Fruit fly (Drosophila melanogaster) whole organism, embryonic: ENCODE data around the gene CG34429.

Experiments used
- Atf-2 ChIP-seq: fragments of 200-800 bp; sonication (Bioruptor generic); optimal IDR thresholded peaks from 2 replicates; lab custom pipeline; 2016; ENCODE audit warnings: missing biosample characterization, missing genetic modification characterization
- CG10274 ChIP-seq: fragments of 200-800 bp; sonication (Bioruptor generic); optimal IDR thresholded peaks from 3 replicates; lab custom pipeline; 2017; ENCODE audit warnings: missing biosample characterization, mild to moderate bottlenecking, missing genetic modification characterization
- CG10543 ChIP-seq: fragments of 200-800 bp; sonication (Bioruptor generic); optimal IDR thresholded peaks from 3 replicates; lab custom pipeline; 2017; ENCODE audit warnings: missing biosample characterization, mild to moderate bottlenecking, missing genetic modification characterization, moderate library complexity
- CG10565 ChIP-seq: fragments of 200-800 bp; sonication (Bioruptor generic); optimal IDR thresholded peaks from 3 replicates; lab custom pipeline; 2016; ENCODE audit warnings: missing biosample characterization, mild to moderate bottlenecking, missing genetic modification characterization
- CG10654 ChIP-seq: fragments of 200-800 bp; sonication (Bioruptor generic); optimal IDR thresholded peaks from 2 replicates; lab custom pipeline; 2016; ENCODE audit warnings: missing biosample characterization, missing genetic modification characterization
- CG13287 ChIP-seq: fragments of 200-800 bp; sonication (Bioruptor generic); IDR thresholded peaks from 2 replicates; pipeline ENCODE4 v1.3.6; 2022; ENCODE audit warnings: missing biosample characterization, missing genetic modification characterization; ENCODE audit not compliant: partially characterized antibody
- CG13894 ChIP-seq: fragments of 200-800 bp; sonication (Bioruptor generic); optimal IDR thresholded peaks from 3 replicates; lab custom pipeline; 2018; ENCODE audit warnings: missing biosample characterization, mild to moderate bottlenecking, missing genetic modification characterization, moderate library complexity
- CG15696 ChIP-seq: fragments of 200-800 bp; sonication (Bioruptor generic); optimal IDR thresholded peaks from 2 replicates; lab custom pipeline; 2019; ENCODE audit warnings: missing biosample characterization, mild to moderate bottlenecking, missing genetic modification characterization, moderate library complexity
- CG1603 ChIP-seq: fragments of 200-800 bp; sonication (Bioruptor generic); optimal IDR thresholded peaks from 2 replicates; lab custom pipeline; 2019; ENCODE audit warnings: missing biosample characterization, mild to moderate bottlenecking, missing genetic modification characterization, moderate library complexity
- CG17359 ChIP-seq: fragments of 200-800 bp; sonication (Bioruptor generic); optimal IDR thresholded peaks from 3 replicates; lab custom pipeline; 2018; ENCODE audit warnings: missing biosample characterization, mild to moderate bottlenecking, missing genetic modification characterization, moderate library complexity
- CG4404 ChIP-seq: fragments of 200-800 bp; sonication (Bioruptor generic); IDR thresholded peaks from 2 replicates; pipeline ENCODE4 v1.3.6; 2022; ENCODE audit warnings: missing biosample characterization, missing genetic modification characterization
- CG6272 ChIP-seq: fragments of 200-800 bp; sonication (Bioruptor generic); IDR thresholded peaks from 2 replicates; pipeline ENCODE4 v1.3.6; 2022; ENCODE audit warnings: missing biosample characterization, missing genetic modification characterization
- CG7271 ChIP-seq: fragments of 200-800 bp; sonication (Bioruptor generic); optimal IDR thresholded peaks from 2 replicates; lab custom pipeline; 2018; ENCODE audit warnings: missing biosample characterization, mild to moderate bottlenecking, missing genetic modification characterization, moderate library complexity
- CG7372 ChIP-seq: fragments of 200-800 bp; sonication (Bioruptor generic); IDR thresholded peaks from 2 replicates; pipeline ENCODE4 v1.3.6; 2022; ENCODE audit warnings: missing biosample characterization, missing genetic modification characterization
- Dfd ChIP-seq, 2 experiments: fragments of >200 bp; optimal IDR thresholded peaks; 2 replicates each; lab custom pipeline; 2017; ENCODE audit warnings: missing biosample characterization in 2 of 2, missing genetic modification characterization in 2 of 2
- Dip2 ChIP-seq: fragments of 200-800 bp; sonication (Bioruptor generic); IDR thresholded peaks from 2 replicates; pipeline ENCODE4 v1.3.6; 2022; ENCODE audit warnings: missing biosample characterization, missing genetic modification characterization
- Dll ChIP-seq: fragments of 200-800 bp; sonication (Bioruptor generic); IDR thresholded peaks from 4 replicates; pipeline ENCODE4 v1.3.6; 2022; ENCODE audit warnings: missing biosample characterization, missing genetic modification characterization; ENCODE audit not compliant: partially characterized antibody
- Hr3 ChIP-seq: fragments of 200-800 bp; sonication (Bioruptor generic); optimal IDR thresholded peaks from 3 replicates; lab custom pipeline; 2016; ENCODE audit warnings: missing biosample characterization, missing genetic modification characterization
- Hr51 ChIP-seq, 2 experiments: fragments of 200-800 bp; sonication (Bioruptor generic); optimal IDR thresholded peaks; 2 replicates in 1 of 2; 3 replicates in 1 of 2; lab custom pipeline; 2016 to 2018; ENCODE audit warnings: missing biosample characterization in 2 of 2, missing genetic modification characterization in 2 of 2, mild to moderate bottlenecking in 1 of 2, moderate library complexity in 1 of 2
- Hr78 ChIP-seq, 2 experiments: fragments of 200-800 bp in 1 of 2; fragments of >200 bp in 1 of 2; sonication (Bioruptor generic) in 1 of 2; optimal IDR thresholded peaks; 2 replicates each; lab custom pipeline; 2017 to 2019; ENCODE audit warnings: missing biosample characterization in 2 of 2, missing genetic modification characterization in 2 of 2, mild to moderate bottlenecking in 1 of 2, moderate library complexity in 1 of 2
- MESR4 ChIP-seq: fragments of 200-800 bp; sonication (Bioruptor generic); optimal IDR thresholded peaks from 2 replicates; lab custom pipeline; 2018; ENCODE audit warnings: missing biosample characterization, mild to moderate bottlenecking, missing genetic modification characterization, moderate library complexity
- Six4 ChIP-seq: fragments of 200-800 bp; sonication (Bioruptor generic); optimal IDR thresholded peaks from 2 replicates; lab custom pipeline; 2016; ENCODE audit warnings: missing biosample characterization, missing genetic modification characterization
- Sry-δ ChIP-seq: fragments of 200-800 bp; sonication (Bioruptor generic); optimal IDR thresholded peaks from 2 replicates; lab custom pipeline; 2016; ENCODE audit warnings: missing biosample characterization, missing genetic modification characterization
- Usf ChIP-seq: fragments of 200-800 bp; sonication (Bioruptor generic); optimal IDR thresholded peaks from 2 replicates; lab custom pipeline; 2017; ENCODE audit warnings: missing genotype, missing biosample characterization, missing genetic modification characterization
- abd-A ChIP-seq: fragments of 200-800 bp; sonication (Bioruptor generic); optimal IDR thresholded peaks from 3 replicates; lab custom pipeline; 2019; ENCODE audit warnings: missing biosample characterization, mild to moderate bottlenecking, missing genetic modification characterization, moderate library complexity
- caup ChIP-seq: fragments of 200-800 bp; sonication (Bioruptor generic); optimal IDR thresholded peaks from 3 replicates; lab custom pipeline; 2017; ENCODE audit warnings: missing biosample characterization, mild to moderate bottlenecking, missing genetic modification characterization, moderate library complexity; ENCODE audit not compliant: severe bottlenecking
- chm ChIP-seq: fragments of 200-800 bp; sonication (Bioruptor generic); IDR thresholded peaks from 2 replicates; pipeline ENCODE4 v1.3.6; 2022; ENCODE audit warnings: missing biosample characterization, missing genetic modification characterization
- chn ChIP-seq: fragments of 200-800 bp; sonication (Bioruptor generic); optimal IDR thresholded peaks from 2 replicates; lab custom pipeline; 2016; ENCODE audit warnings: missing biosample characterization, missing genetic modification characterization
- cwo ChIP-seq: fragments of 200-800 bp; sonication (Bioruptor generic); optimal IDR thresholded peaks from 3 replicates; lab custom pipeline; 2017; ENCODE audit warnings: missing biosample characterization, missing genetic modification characterization, mild to moderate bottlenecking, moderate library complexity, missing genetic modification reagents
- dimm ChIP-seq: fragments of 200-800 bp; sonication (Bioruptor generic); IDR thresholded peaks from 2 replicates; pipeline ENCODE4 v1.3.6; 2022; ENCODE audit warnings: missing biosample characterization, missing genetic modification characterization
- dmrt11E ChIP-seq: fragments of 200-800 bp; sonication (Bioruptor generic); optimal IDR thresholded peaks from 3 replicates; lab custom pipeline; 2018; ENCODE audit warnings: missing biosample characterization, mild to moderate bottlenecking, missing genetic modification characterization, moderate library complexity
- fd3F ChIP-seq: fragments of 200-800 bp; sonication (Bioruptor generic); optimal IDR thresholded peaks from 2 replicates; lab custom pipeline; 2018; ENCODE audit warnings: missing biosample characterization, mild to moderate bottlenecking, missing genetic modification characterization, moderate library complexity
- fd64A ChIP-seq: fragments of 200-800 bp; sonication (Bioruptor generic); optimal IDR thresholded peaks from 3 replicates; lab custom pipeline; 2018; ENCODE audit warnings: missing biosample characterization, mild to moderate bottlenecking, missing genetic modification characterization
- her ChIP-seq: fragments of 200-800 bp; sonication (Bioruptor generic); optimal IDR thresholded peaks from 2 replicates; lab custom pipeline; 2016; ENCODE audit warnings: missing biosample characterization, missing genetic modification characterization
- jing ChIP-seq: fragments of 200-800 bp; sonication (Bioruptor generic); optimal IDR thresholded peaks from 2 replicates; lab custom pipeline; 2018; ENCODE audit warnings: missing biosample characterization, mild to moderate bottlenecking, missing genetic modification characterization
- lab ChIP-seq: fragments of 200-800 bp; sonication (Bioruptor generic); optimal IDR thresholded peaks from 3 replicates; lab custom pipeline; 2017; ENCODE audit warnings: missing biosample characterization, missing genetic modification characterization, mild to moderate bottlenecking, moderate library complexity, missing genetic modification reagents
- lov ChIP-seq, 2 experiments: fragments of 200-800 bp in 1 of 2; fragments of >200 bp in 1 of 2; sonication (Bioruptor generic) in 1 of 2; IDR thresholded peaks in 1 of 2; optimal IDR thresholded peaks in 1 of 2; 2 replicates in 1 of 2; 3 replicates in 1 of 2; pipeline versions ENCODE4 v1.3.6 to Lab custom; 2017 to 2022; ENCODE audit warnings: missing biosample characterization in 1 of 2, missing genetic modification characterization in 1 of 2
- pan ChIP-seq, 4 experiments: fragments of >200 bp in 3 of 4; fragments of 200-800 bp in 1 of 4; sonication (Bioruptor generic) in 1 of 4; optimal IDR thresholded peaks in 3 of 4; IDR thresholded peaks in 1 of 4; 2 replicates each; pipeline versions ENCODE4 v1.3.6 to Lab custom; 2017 to 2022; ENCODE audit warnings: missing biosample characterization in 2 of 4, missing genetic modification characterization in 2 of 4, mixed read lengths in 1 of 4
- pum ChIP-seq: fragments of 200-800 bp; sonication (Bioruptor generic); optimal IDR thresholded peaks from 2 replicates; lab custom pipeline; 2016; ENCODE audit warnings: missing biosample characterization, missing genetic modification characterization
- sd ChIP-seq: fragments of 200-800 bp; sonication (Bioruptor generic); optimal IDR thresholded peaks from 3 replicates; lab custom pipeline; 2018; ENCODE audit warnings: missing biosample characterization, mild to moderate bottlenecking, missing genetic modification characterization, moderate library complexity
- sim ChIP-seq: fragments of 200-800 bp; sonication (Bioruptor generic); IDR thresholded peaks from 2 replicates; pipeline ENCODE4 v1.3.6; 2022; ENCODE audit warnings: missing biosample characterization, missing genetic modification characterization
- sisA ChIP-seq: fragments of 200-800 bp; sonication (Bioruptor generic); IDR thresholded peaks from 2 replicates; pipeline ENCODE4 v1.3.6; 2022; ENCODE audit warnings: missing biosample characterization, missing genetic modification characterization
- tio ChIP-seq: fragments of 200-800 bp; sonication (Bioruptor generic); optimal IDR thresholded peaks from 2 replicates; lab custom pipeline; 2017; ENCODE audit warnings: missing biosample characterization, missing genetic modification characterization, inconsistent platforms
- twi ChIP-seq: fragments of 200-800 bp; optimal IDR thresholded peaks from 2 replicates; lab custom pipeline; 2019; ENCODE audit warnings: missing biosample characterization, mild to moderate bottlenecking, missing genetic modification characterization, moderate library complexity
- vvl ChIP-seq: fragments of 200-800 bp; sonication (Bioruptor generic); IDR thresholded peaks from 2 replicates; pipeline ENCODE4 v1.3.6; 2022; ENCODE audit warnings: missing biosample characterization, missing genetic modification characterization
- z ChIP-seq: fragments of 200-800 bp; sonication (Bioruptor generic); IDR thresholded peaks from 3 replicates; pipeline ENCODE4 v1.3.6; 2022; ENCODE audit warnings: missing biosample characterization, missing genetic modification characterization

Gene CG34429

dm6 chr3L:13041292-13042067, 21.4 kb upstream of the CG34429 start, which contains the start of gene RpS4 (continued):
- TF ChIP-seq CG10654 (GFP tag; lab: Kevin White, UChicago) (peak; percentile 74), Dll (0 out of 4 replicates have a peak, but pooled peaks have one; percentile 8), tio (GFP tag; lab: Kevin White, UChicago) (no peak), sd (tag; lab: Kevin White, UChicago) (peak; percentile 31), sim (GFP tag; lab: Robert Waterston, UW) (peak; percentile 83), Dfd (GFP tag; optimal IDR thresholded peaks at IDR 0.05; lab: Kevin White, UChicago) (no peak), cwo (GFP tag; lab: Kevin White, UChicago) (peak; percentile 79), abd-A (tag; lab: Kevin White, UChicago) (peak; percentile 11), chm (GFP tag; lab: Robert Waterston, UW) (peak; percentile 95), lov (optimal IDR thresholded peaks at IDR 0.05; lab: Kevin White, UChicago) (no peak), lov (GFP tag; IDR thresholded peaks at IDR 0.05; lab: Robert Waterston, UW) (peak; percentile 96), CG10565 (no peak), jing (GFP tag; lab: Kevin White, UChicago) (peak; percentile 46), CG6272 (GFP tag; lab: Robert Waterston, UW) (peak; percentile 76), twi (peak; percentile 62), pum (GFP tag; lab: Kevin White, UChicago) (peak; percentile 68), CG13894 (peak; percentile 88), CG13287 (GFP tag; lab: Robert Waterston, UW) (peak; percentile 33; the same call in 1 of the 2 replicates), CG7271 (peak; percentile 97), MESR4 (GFP tag; lab: Kevin White, UChicago) (peak; percentile 100), pan (optimal IDR thresholded peaks at IDR 0.05; lab: Kevin White, UChicago) (no peak), pan (GFP tag; optimal IDR thresholded peaks at IDR 0.05 in 1 of 2, IDR thresholded peaks at IDR 0.05 in 1 of 2) (peak in 1 of 2 experiments; percentile 85), Atf-2 (GFP tag; lab: Kevin White, UChicago) (peak; percentile 70), Hr3 (GFP tag; lab: Kevin White, UChicago) (peak; percentile 66), z (GFP tag; lab: Robert Waterston, UW) (peak; percentile 50; the same call in 1 of the 3 replicates), CG17359 (peak; percentile 84), Hr78 (GFP tag; optimal IDR thresholded peaks at IDR 0.05; lab: Kevin White, UChicago) (peak in 1 of 2 experiments; percentile 28), fd64A (peak; percentile 95), dimm (no peak), fd3F (peak; percentile 76), CG1603 (tag; lab: Kevin White, UChicago) (peak; percentile 95), Usf (GFP tag; lab: Kevin White, UChicago) (peak; percentile 73), Sry-δ (GFP tag; lab: Kevin White, UChicago) (peak; percentile 54), dmrt11E (peak; percentile 78), CG7372 (peak; percentile 73), CG15696 (tag; lab: Kevin White, UChicago) (peak; percentile 54), Hr51 (GFP tag; optimal IDR thresholded peaks at IDR 0.05; lab: Kevin White, UChicago) (peak; percentile 77 to 78), CG10543 (GFP tag; lab: Kevin White, UChicago) (peak; percentile 97), Dip2 (peak; percentile 62), CG10274 (peak; percentile 85), vvl (GFP tag; lab: Robert Waterston, UW) (peak; percentile 91), caup (GFP tag; lab: Kevin White, UChicago) (peak; percentile 98), Six4 (GFP tag; lab: Kevin White, UChicago) (peak; percentile 66), chn (peak; percentile 79), sisA (GFP tag; lab: Robert Waterston, UW) (peak; percentile 84), her (GFP tag; lab: Kevin White, UChicago) (peak; percentile 93), CG4404 (GFP tag; lab: Robert Waterston, UW) (peak; percentile 60), lab (peak; percentile 98)
